Worm (Caenorhabditis elegans) whole organism, young adult: ENCODE measurements around the gene gst-39.
"Not testable (repeated sequence)": the region's sequence is repeated elsewhere in the genome, so short reads cannot be mapped to it uniquely, and the experiment has no call there.

ENCODE experiments used
- C06A6.2 ChIP-seq: fragments of 200-800 bp; sonication (Bioruptor generic); conservative IDR thresholded peaks from 2 replicates; pipeline ENCODE4 v1.3.6; 2022; ENCODE audit warnings: missing genetic modification characterization, missing compliant biosample characterization
- F39B2.1 ChIP-seq: fragments of 200-800 bp; sonication (Bioruptor generic); IDR thresholded peaks from 2 replicates; pipeline ENCODE4 v1.3.6; 2022; ENCODE audit warnings: missing genetic modification reagents, missing genetic modification characterization, missing compliant biosample characterization
- F57A8.1 ChIP-seq: fragments of 200-800 bp; sonication (Bioruptor generic); optimal IDR thresholded peaks from 2 replicates; lab custom pipeline; 2018; ENCODE audit warnings: mild to moderate bottlenecking, missing genetic modification characterization, moderate library complexity, missing compliant biosample characterization
- T26A5.8 ChIP-seq: sonication (generic microtip); optimal IDR thresholded peaks from 2 replicates; lab custom pipeline; 2016; ENCODE audit warnings: missing genetic modification characterization, missing compliant biosample characterization
- Y79H2A.3 ChIP-seq: fragments of 200-800 bp; sonication (Bioruptor generic); conservative IDR thresholded peaks from 2 replicates; pipeline ENCODE4 v1.3.6; 2022; ENCODE audit warnings: missing genetic modification reagents, missing genetic modification characterization, missing compliant biosample characterization
- aptf-2 ChIP-seq: fragments of 200-800 bp; sonication (Bioruptor generic); conservative IDR thresholded peaks from 2 replicates; pipeline ENCODE4 v1.3.6; 2022; ENCODE audit warnings: missing genetic modification reagents, missing genetic modification characterization, missing compliant biosample characterization
- aptf-3 ChIP-seq: fragments of 200-800 bp; sonication (Bioruptor generic); IDR thresholded peaks from 2 replicates; pipeline ENCODE4 v1.3.6; 2022; ENCODE audit warnings: missing genetic modification characterization, missing compliant biosample characterization
- attf-5 ChIP-seq: fragments of 200-800 bp; sonication (Bioruptor generic); optimal IDR thresholded peaks from 2 replicates; lab custom pipeline; 2018; ENCODE audit warnings: mild to moderate bottlenecking, missing genetic modification characterization, missing compliant biosample characterization
- ccch-3 ChIP-seq: fragments of 200-800 bp; sonication (Bioruptor generic); optimal IDR thresholded peaks from 2 replicates; lab custom pipeline; 2018; ENCODE audit warnings: mild to moderate bottlenecking, missing genetic modification characterization, missing compliant biosample characterization
- cebp-2 ChIP-seq: fragments of 200-800 bp; sonication (Bioruptor generic); IDR thresholded peaks from 2 replicates; pipeline ENCODE4 v1.3.6; 2022; ENCODE audit warnings: missing genetic modification characterization, missing compliant biosample characterization
- ceh-100 ChIP-seq: fragments of 200-800 bp; sonication (Bioruptor generic); IDR thresholded peaks from 2 replicates; pipeline ENCODE4 v1.3.6; 2022; ENCODE audit warnings: missing genetic modification reagents, missing genetic modification characterization, missing compliant biosample characterization
- ceh-27 ChIP-seq: fragments of 200-800 bp; sonication (Bioruptor generic); optimal IDR thresholded peaks from 2 replicates; lab custom pipeline; 2018; ENCODE audit warnings: mild to moderate bottlenecking, missing genetic modification characterization, moderate library complexity, missing compliant biosample characterization
- egl-44 ChIP-seq: fragments of 200-800 bp; sonication (Bioruptor generic); IDR thresholded peaks from 2 replicates; pipeline ENCODE4 v1.3.6; 2022; ENCODE audit warnings: missing genetic modification reagents, missing genetic modification characterization, missing compliant biosample characterization
- egrh-3 ChIP-seq: fragments of 200-800 bp; sonication (Bioruptor generic); IDR thresholded peaks from 2 replicates; pipeline ENCODE4 v1.3.6; 2022; ENCODE audit warnings: missing genetic modification reagents, missing genetic modification characterization, missing compliant biosample characterization
- fkh-3 ChIP-seq: sonication (generic microtip); optimal IDR thresholded peaks from 2 replicates; lab custom pipeline; 2016; ENCODE audit warnings: mild to moderate bottlenecking, missing genetic modification characterization, missing compliant biosample characterization
- hsf-1 ChIP-seq: fragments of 200-800 bp; sonication (Bioruptor generic); IDR thresholded peaks from 2 replicates; pipeline ENCODE4 v1.3.6; 2022; ENCODE audit warnings: missing genetic modification reagents, missing genetic modification characterization, missing compliant biosample characterization
- lir-1 ChIP-seq: fragments of 200-800 bp; sonication (Bioruptor generic); conservative IDR thresholded peaks from 2 replicates; pipeline ENCODE4 v1.3.6; 2022; ENCODE audit warnings: missing genetic modification reagents, missing genetic modification characterization, missing compliant biosample characterization
- mxl-1 ChIP-seq: sonication (generic microtip); optimal IDR thresholded peaks from 2 replicates; lab custom pipeline; 2016; ENCODE audit warnings: missing genetic modification characterization, missing compliant biosample characterization
- nfya-2 ChIP-seq: fragments of 200-800 bp; sonication (Bioruptor generic); IDR thresholded peaks from 2 replicates; pipeline ENCODE4 v1.3.6; 2022; ENCODE audit warnings: missing genetic modification reagents, missing genetic modification characterization, missing compliant biosample characterization
- nhr-120 ChIP-seq: fragments of 200-800 bp; sonication (Bioruptor generic); IDR thresholded peaks from 2 replicates; pipeline ENCODE4 v1.3.6; 2022; ENCODE audit warnings: missing genetic modification characterization, missing compliant biosample characterization
- nhr-27 ChIP-seq: fragments of 200-800 bp; sonication (Bioruptor generic); optimal IDR thresholded peaks from 2 replicates; lab custom pipeline; 2018; ENCODE audit warnings: mild to moderate bottlenecking, missing genetic modification characterization, moderate library complexity, missing compliant biosample characterization
- pha-4 ChIP-seq: fragments of 150-350 bp; sonication (generic microtip); optimal IDR thresholded peaks from 2 replicates; lab custom pipeline; 2014; ENCODE audit warnings: missing biosample characterization, missing genetic modification reagents, missing genetic modification characterization
- sea-2 ChIP-seq: fragments of 200-800 bp; sonication (Bioruptor generic); IDR thresholded peaks from 2 replicates; pipeline ENCODE4 v1.3.6; 2022; ENCODE audit warnings: missing genetic modification characterization, missing compliant biosample characterization
- snpc-4 ChIP-seq, 5 experiments: fragments of 150-350 bp in 1 of 5; sonication (generic microtip) in 4 of 5; optimal IDR thresholded peaks; 2 replicates each; lab custom pipeline; 2014 to 2018; ENCODE audit warnings: missing genetic modification characterization in 5 of 5, missing biosample characterization in 3 of 5, antibody characterized with exemption in 2 of 5, mild to moderate bottlenecking in 2 of 5, missing compliant biosample characterization in 2 of 5, missing genotype in 2 of 5, moderate library complexity in 2 of 5, missing genetic modification reagents in 1 of 5
- somi-1 ChIP-seq: fragments of 200-800 bp; sonication (Bioruptor generic); optimal IDR thresholded peaks from 2 replicates; lab custom pipeline; 2018; ENCODE audit warnings: mild to moderate bottlenecking, missing genetic modification characterization, missing compliant biosample characterization
- tbp1 ChIP-seq: fragments of 200-800 bp; sonication (Bioruptor generic); optimal IDR thresholded peaks from 2 replicates; lab custom pipeline; 2018; ENCODE audit warnings: mild to moderate bottlenecking, missing genetic modification characterization, missing compliant biosample characterization
- unc-130 ChIP-seq: sonication (generic microtip); optimal IDR thresholded peaks from 2 replicates; lab custom pipeline; 2016; ENCODE audit warnings: missing genetic modification reagents, missing genetic modification characterization, missing compliant biosample characterization
- zfh-2 ChIP-seq: fragments of 200-800 bp; sonication (Bioruptor generic); conservative IDR thresholded peaks from 2 replicates; pipeline ENCODE4 v1.3.6; 2022; ENCODE audit warnings: missing genetic modification reagents, missing genetic modification characterization, missing compliant biosample characterization
- ztf-18 ChIP-seq: sonication (generic microtip); optimal IDR thresholded peaks from 2 replicates; lab custom pipeline; 2016; ENCODE audit warnings: missing genotype, mild to moderate bottlenecking, missing genetic modification characterization, missing compliant biosample characterization
- ztf-22 ChIP-seq: fragments of 200-800 bp; sonication (Bioruptor generic); optimal IDR thresholded peaks from 2 replicates; lab custom pipeline; 2018; ENCODE audit warnings: mild to moderate bottlenecking, missing genetic modification characterization, moderate library complexity, missing compliant biosample characterization
- ztf-28 ChIP-seq: fragments of 200-800 bp; sonication (Bioruptor generic); IDR thresholded peaks from 2 replicates; pipeline ENCODE4 v1.3.6; 2022; ENCODE audit warnings: missing genetic modification reagents, missing genetic modification characterization, missing compliant biosample characterization

Gene gst-39

DNA sequence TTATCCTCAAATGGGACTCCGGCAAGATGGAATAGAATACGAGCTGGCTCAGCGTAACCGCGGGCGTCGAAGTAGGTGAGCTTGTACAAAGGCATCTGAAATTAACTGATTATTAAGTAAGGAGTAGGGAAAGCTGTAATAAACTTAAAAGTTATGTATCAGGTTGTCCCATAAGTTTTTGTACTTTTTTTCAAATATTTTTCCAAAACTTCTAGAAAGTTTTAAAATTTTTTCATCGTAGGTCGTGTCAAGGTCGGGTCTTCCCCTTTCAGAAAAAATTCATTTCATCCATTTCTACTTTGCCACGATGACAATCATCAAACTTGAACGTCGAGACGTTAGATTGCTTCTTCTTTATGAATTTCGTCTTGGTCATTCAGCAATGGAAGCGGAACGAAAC, at the start of gene gst-39:
Gene gst-39, minus strand, starts transcription at position 101 of the 400 bp plus-strand sequence.
- not testable (repeated sequence) for TF ChIP-seq nfya-2 (GFP tag; lab: Robert Waterston, UW); ceh-100; attf-5 (GFP tag; lab: Kevin White, UChicago)
- TF ChIP-seq, all 124 proteins: peak for 0; not testable (repeated sequence) for 124

DNA sequence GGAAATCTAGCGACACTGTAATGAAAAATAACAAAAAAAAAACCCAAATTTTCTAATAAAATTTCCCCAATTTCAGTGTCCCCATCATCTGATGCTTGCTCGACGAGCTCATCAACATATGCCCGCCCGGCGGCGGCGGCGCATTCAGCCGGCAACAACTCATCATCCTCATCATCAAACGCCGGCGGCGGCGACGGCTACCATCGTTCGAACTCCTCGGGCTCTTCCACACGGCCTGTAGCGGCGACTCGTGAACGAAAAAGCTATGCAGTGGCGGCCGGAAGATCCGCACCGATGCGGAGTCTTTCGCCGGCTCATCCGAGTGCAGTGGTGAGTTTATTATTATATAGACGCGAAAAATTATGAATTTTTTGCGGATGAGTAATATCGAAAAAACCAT, 48.4 kb upstream of the gst-39 start:
- TF ChIP-seq sea-2 (GFP tag; lab: Robert Waterston, UW) (no peak), zfh-2 (GFP tag; lab: Robert Waterston, UW) (peak; percentile 90), egrh-3 (GFP tag; lab: Robert Waterston, UW) (peak; percentile 53; the same call in 1 of the 2 replicates)
- TF ChIP-seq, all 124 proteins: peak for 2

DNA sequence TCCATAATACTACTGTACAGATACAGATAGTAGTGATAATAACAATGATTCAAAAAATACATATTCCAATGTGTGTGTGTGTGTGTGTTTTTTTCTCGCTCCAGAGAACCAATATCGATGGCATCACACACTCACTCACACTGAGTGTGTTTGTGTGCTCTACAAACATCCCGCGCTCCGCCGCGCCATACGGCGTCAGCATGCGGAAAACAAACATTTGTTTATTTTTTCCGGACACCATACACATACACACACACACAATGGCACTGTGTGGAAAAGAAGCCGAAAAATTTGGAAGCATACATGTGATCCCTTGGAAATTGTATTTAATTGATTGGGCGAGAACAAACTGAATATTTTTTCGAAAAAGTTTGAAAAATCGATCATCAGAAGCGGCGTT, 47.3 kb upstream of the gst-39 start:
- TF ChIP-seq aptf-2 (GFP tag; lab: Robert Waterston, UW): 0 out of 2 replicates have a peak, but pooled peaks have one; percentile 5
- TF ChIP-seq ceh-100: no peak
- TF ChIP-seq nfya-2 (GFP tag; lab: Robert Waterston, UW): 0 out of 2 replicates have a peak, but pooled peaks have one; percentile 60

DNA sequence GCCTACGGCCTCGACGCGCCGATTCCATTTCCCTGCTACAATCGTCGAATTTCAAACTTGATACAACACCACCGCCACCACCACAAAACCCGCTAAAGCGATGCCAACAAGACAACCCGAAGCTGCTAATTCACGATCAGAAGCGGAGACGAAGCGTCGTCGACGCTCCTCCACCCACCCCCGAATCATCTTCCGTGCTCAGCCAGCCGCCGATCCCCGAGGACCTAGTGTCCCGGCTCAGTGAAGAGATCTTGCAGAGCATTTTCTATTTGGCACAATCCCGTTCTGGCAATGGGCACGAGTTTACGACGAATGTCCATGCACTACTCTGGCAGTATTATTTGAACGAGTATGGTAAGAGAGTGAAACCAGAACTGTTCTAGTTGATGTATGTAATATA, 46.9 kb upstream of the gst-39 start:
- TF ChIP-seq unc-130 (GFP tag; lab: Kevin White, UChicago) (no peak), ztf-22 (GFP tag; lab: Kevin White, UChicago) (no peak), cebp-2 (GFP tag; lab: Robert Waterston, UW) (0 out of 2 replicates have a peak, but pooled peaks have one; percentile 13), nhr-27 (no peak), zfh-2 (GFP tag; lab: Robert Waterston, UW) (peak; percentile 69), egrh-3 (GFP tag; lab: Robert Waterston, UW) (peak; percentile 25; the same call in 1 of the 2 replicates)

- no peak for TF ChIP-seq mxl-1 (tag; lab: Kevin White, UChicago)
- no peak for TF ChIP-seq fkh-3 (tag; lab: Kevin White, UChicago)
- TF ChIP-seq zfh-2 (GFP tag; lab: Robert Waterston, UW): peak; percentile 89
- peak; percentile 92 for TF ChIP-seq egrh-3 (GFP tag; lab: Robert Waterston, UW)
Measured at ce11 chrII:15217949-15218348, 46.2 kb upstream of the gst-39 start.

ce11 chrII:15213732-15214131, 42.0 kb upstream of the gst-39 start:
- TF ChIP-seq hsf-1 (GFP tag; lab: Robert Waterston, UW) (no peak), snpc-4 (GFP tag; optimal IDR thresholded peaks at IDR 0.05; lab: Kevin White, UChicago) (no peak), snpc-4 (tag; optimal IDR thresholded peaks at IDR 0.05; lab: Kevin White, UChicago) (no peak), ccch-3 (GFP tag; lab: Kevin White, UChicago) (no peak), ztf-18 (tag; lab: Kevin White, UChicago) (no peak), tbp1 (GFP tag; lab: Kevin White, UChicago) (no peak), ztf-28 (no peak), egl-44 (GFP tag; lab: Robert Waterston, UW) (no peak), somi-1 (GFP tag; lab: Kevin White, UChicago) (no peak), aptf-3 (GFP tag; lab: Robert Waterston, UW) (no peak), mxl-1 (tag; lab: Kevin White, UChicago) (no peak), pha-4 (tag; lab: Kevin White, UChicago) (no peak), nhr-120 (GFP tag; lab: Robert Waterston, UW) (no peak), F57A8.1 (GFP tag; lab: Kevin White, UChicago) (no peak), ceh-27 (no peak), T26A5.8 (tag; lab: Kevin White, UChicago) (no peak), Y79H2A.3 (GFP tag; lab: Robert Waterston, UW) (no peak), F39B2.1 (GFP tag; lab: Robert Waterston, UW) (no peak), lir-1 (GFP tag; lab: Robert Waterston, UW) (no peak), C06A6.2 (GFP tag; lab: Robert Waterston, UW) (no peak)
